Worm (Caenorhabditis elegans) whole organism, L4 larva: ENCODE measurements around the gene K06B4.15.

Experiments
- R02D3.7 ChIP-seq: fragments of 150-350 bp; sonication (generic microtip); optimal IDR thresholded peaks from 3 replicates; lab custom pipeline; 2014; ENCODE audit warnings: missing biosample characterization, missing genetic modification characterization
- Y5F2A.4 ChIP-seq: fragments of 200-800 bp; sonication (Bioruptor generic); optimal IDR thresholded peaks from 2 replicates; lab custom pipeline; 2018; ENCODE audit warnings: mild to moderate bottlenecking, missing genetic modification characterization, missing compliant biosample characterization
- jun-1 ChIP-seq: fragments of 150-350 bp; optimal IDR thresholded peaks from 2 replicates; lab custom pipeline; 2014; ENCODE audit warnings: missing biosample characterization, missing genetic modification reagents, missing genetic modification characterization
- pha-4 ChIP-seq, 2 experiments: fragments of 150-350 bp in 1 of 2; fragments of 200-800 bp in 1 of 2; sonication (Bioruptor generic) in 1 of 2; IDR thresholded peaks in 1 of 2; optimal IDR thresholded peaks in 1 of 2; 2 replicates each; pipeline versions ENCODE4 v1.3.6 to Lab custom; 2014 to 2022; ENCODE audit warnings: missing genetic modification characterization in 2 of 2, missing genetic modification reagents in 2 of 2, missing biosample characterization in 1 of 2, missing compliant biosample characterization in 1 of 2
- rbr-2 ChIP-seq: sonication (generic microtip); optimal IDR thresholded peaks from 2 replicates; lab custom pipeline; 2016; ENCODE audit warnings: missing genotype, missing genetic modification characterization, missing compliant biosample characterization

ce11 chrV:15654124-15654523 is 16.1 kb upstream of the K06B4.15 start, which contains the start of gene F53E4.2:
- no peak for TF ChIP-seq jun-1
- no peak for TF ChIP-seq rbr-2
- TF ChIP-seq R02D3.7 (tag; lab: Kevin White, UChicago): no peak
- no peak for TF ChIP-seq pha-4 (GFP tag; IDR thresholded peaks at IDR 0.05; lab: Robert Waterston, UW)
- TF ChIP-seq pha-4 (tag; optimal IDR thresholded peaks at IDR 0.05; lab: Kevin White, UChicago): no peak
- no peak for TF ChIP-seq Y5F2A.4 (GFP tag; lab: Kevin White, UChicago)
